Fruit fly (Drosophila melanogaster) Kc167 (cell line): ENCODE data around the gene nAChRalpha3.

Experiments used
- Myc ChIP-seq: fragments of >200 bp; optimal IDR thresholded peaks from 2 replicates; lab custom pipeline; 2017; ENCODE audit warnings: missing external identifiers
- Sin3A ChIP-seq: fragments of >200 bp; optimal IDR thresholded peaks from 2 replicates; lab custom pipeline; 2018; ENCODE audit warnings: missing external identifiers
- h ChIP-seq: fragments of >200 bp; optimal IDR thresholded peaks from 3 replicates; lab custom pipeline; 2018; ENCODE audit warnings: missing external identifiers
- insv ChIP-seq: fragments of >200 bp; optimal IDR thresholded peaks from 3 replicates; lab custom pipeline; 2018; ENCODE audit warnings: missing external identifiers
- psq ChIP-seq: fragments of >200 bp; optimal IDR thresholded peaks from 2 replicates; lab custom pipeline; 2017; ENCODE audit warnings: missing external identifiers
- ttk ChIP-seq: sonication (Bioruptor generic); optimal IDR thresholded peaks from 2 replicates; lab custom pipeline; 2017; ENCODE audit warnings: missing external identifiers

Gene nAChRalpha3

dm6 chrX:8407124-8407775 lies 40.3 kb upstream of the nAChRalpha3 start, which contains the start of gene PIG-T:
Gene PIG-T (minus strand): TSS chrX:8407263.
- no peak for TF ChIP-seq psq
- TF ChIP-seq Myc (lab: Kevin White, UChicago), result no peak
- TF ChIP-seq Sin3A (lab: Kevin White, UChicago), result no peak
- no peak for TF ChIP-seq insv (lab: Kevin White, UChicago)
- TF ChIP-seq ttk, result no peak
- no peak for TF ChIP-seq h

- no peak for TF ChIP-seq ttk
- no peak for TF ChIP-seq Sin3A (lab: Kevin White, UChicago)
- TF ChIP-seq Myc (lab: Kevin White, UChicago), result no peak
These were observed 32.2 kb upstream of the nAChRalpha3 start for dm6 chrX:8399019-8399623.

dm6 chrX:8398177-8399018 lies 31.4 kb upstream of the nAChRalpha3 start, which contains the start of gene CG10555:
Gene CG10555 (plus strand): TSS chrX:8398940.
- TF ChIP-seq Myc (lab: Kevin White, UChicago) (no peak), Sin3A (lab: Kevin White, UChicago) (no peak)

dm6 chrX:8396611-8397010 lies 29.6 kb upstream of the nAChRalpha3 start:
- TF ChIP-seq psq (no peak), Myc (lab: Kevin White, UChicago) (no peak), h (no peak), ttk (no peak)

- TF ChIP-seq Myc (lab: Kevin White, UChicago) (no peak), h (no peak), Sin3A (lab: Kevin White, UChicago) (no peak), psq (no peak)
These were observed 18.5 kb upstream of the nAChRalpha3 start, which contains the start of gene CG1387 for dm6 chrX:8385481-8385880. Gene CG1387 (plus strand): TSS chrX:8385781.

- TF ChIP-seq Sin3A (lab: Kevin White, UChicago) (no peak), ttk (no peak), h (no peak), insv (lab: Kevin White, UChicago) (no peak), psq (no peak), Myc (lab: Kevin White, UChicago) (no peak)
These were observed 4.8 kb upstream of the nAChRalpha3 start for dm6 chrX:8371729-8372128.

dm6 chrX:8366329-8366728 lies 640 bp downstream of the nAChRalpha3 start:
- TF ChIP-seq ttk, result no peak
- TF ChIP-seq insv (lab: Kevin White, UChicago), result no peak
- TF ChIP-seq Sin3A (lab: Kevin White, UChicago), result no peak
- TF ChIP-seq Myc (lab: Kevin White, UChicago), result no peak
- no peak for TF ChIP-seq h
- no peak for TF ChIP-seq psq

dm6 chrX:8294493-8295337 lies 72.3 kb downstream of the nAChRalpha3 start:
- no peak for TF ChIP-seq ttk
- no peak for TF ChIP-seq psq
- TF ChIP-seq h, result no peak
- TF ChIP-seq insv (lab: Kevin White, UChicago), result no peak
- TF ChIP-seq Myc (lab: Kevin White, UChicago), result no peak
- TF ChIP-seq Sin3A (lab: Kevin White, UChicago), result no peak

- TF ChIP-seq Sin3A (lab: Kevin White, UChicago) (no peak), ttk (no peak), h (no peak), Myc (lab: Kevin White, UChicago) (no peak), insv (lab: Kevin White, UChicago) (no peak), psq (no peak)
These were observed 80.1 kb downstream of the nAChRalpha3 start for dm6 chrX:8286859-8287258.

dm6 chrX:8285052-8285451 lies 81.9 kb downstream of the nAChRalpha3 start:
- TF ChIP-seq Sin3A (lab: Kevin White, UChicago) (no peak), psq (no peak), Myc (lab: Kevin White, UChicago) (no peak), ttk (no peak), h (no peak), insv (lab: Kevin White, UChicago) (no peak)

dm6 chrX:8273799-8274484 lies 93.0 kb downstream of the nAChRalpha3 start, which contains the start of gene CG15343:
Gene CG15343 (minus strand): TSS chrX:8273806.
- TF ChIP-seq ttk, result no peak
- no peak for TF ChIP-seq insv (lab: Kevin White, UChicago)
- no peak for TF ChIP-seq psq
- no peak for TF ChIP-seq Myc (lab: Kevin White, UChicago)
